Worm (Caenorhabditis elegans) whole organism, L4 larva: ENCODE results near the gene srz-63.

Experiments
- F10B5.3 ChIP-seq: sonication (generic microtip); optimal IDR thresholded peaks from 2 replicates; lab custom pipeline; 2016; ENCODE audit warnings: mild to moderate bottlenecking, missing genetic modification characterization, missing compliant biosample characterization
- F49E8.2 ChIP-seq: sonication (generic microtip); optimal IDR thresholded peaks from 2 replicates; lab custom pipeline; 2016; ENCODE audit warnings: missing compliant biosample characterization, mild to moderate bottlenecking, missing genetic modification characterization, borderline replicate concordance
- T20F7.1 ChIP-seq: fragments of 200-800 bp; sonication (Bioruptor generic); optimal IDR thresholded peaks from 2 replicates; lab custom pipeline; 2018; ENCODE audit warnings: mild to moderate bottlenecking, missing genetic modification characterization, missing compliant biosample characterization
- T26A8.4 ChIP-seq: fragments of 200-800 bp; sonication (Bioruptor generic); IDR thresholded peaks from 2 replicates; pipeline ENCODE4 v1.3.6; 2022; ENCODE audit warnings: missing genetic modification characterization, missing compliant biosample characterization
- Y48G9A.11 ChIP-seq: fragments of 200-800 bp; sonication (Bioruptor generic); IDR thresholded peaks from 2 replicates; pipeline ENCODE4 v1.3.6; 2022; ENCODE audit warnings: missing genetic modification reagents, missing genetic modification characterization, missing compliant biosample characterization
- Y5F2A.4 ChIP-seq: fragments of 200-800 bp; sonication (Bioruptor generic); optimal IDR thresholded peaks from 2 replicates; lab custom pipeline; 2018; ENCODE audit warnings: mild to moderate bottlenecking, missing genetic modification characterization, missing compliant biosample characterization
- Y75B8A.6 ChIP-seq: fragments of 200-800 bp; sonication (Bioruptor generic); IDR thresholded peaks from 2 replicates; pipeline ENCODE4 v1.3.6; 2022; ENCODE audit warnings: missing genetic modification reagents, missing genetic modification characterization, missing compliant biosample characterization
- ZK337.2 ChIP-seq: fragments of 200-800 bp; sonication (Bioruptor generic); IDR thresholded peaks from 2 replicates; pipeline ENCODE4 v1.3.6; 2022; ENCODE audit warnings: missing genetic modification reagents, missing genetic modification characterization, missing compliant biosample characterization
- ZK546.5 ChIP-seq, 2 experiments: sonication (generic microtip); optimal IDR thresholded peaks; 2 replicates each; lab custom pipeline; 2017; ENCODE audit warnings: missing biosample characterization in 2 of 2, missing genetic modification characterization in 2 of 2
- ceh-28 ChIP-seq: fragments of 150-350 bp; optimal IDR thresholded peaks from 2 replicates; lab custom pipeline; 2014; ENCODE audit warnings: missing biosample characterization, missing genetic modification reagents, missing genetic modification characterization
- ctbp-1 ChIP-seq: fragments of 200-800 bp; sonication (Bioruptor generic); IDR thresholded peaks from 2 replicates; pipeline ENCODE4 v1.3.6; 2022; ENCODE audit warnings: missing genetic modification reagents, missing genetic modification characterization, missing compliant biosample characterization
- daf-12 ChIP-seq: fragments of 150-350 bp; optimal IDR thresholded peaks from 2 replicates; lab custom pipeline; 2014; ENCODE audit warnings: missing biosample characterization, missing genetic modification reagents, missing genetic modification characterization
- daf-16 ChIP-seq, 3 experiments: sonication (generic microtip); optimal IDR thresholded peaks; 2 replicates each; lab custom pipeline; 2016 to 2017; ENCODE audit warnings: missing genetic modification characterization in 3 of 3, missing genetic modification reagents in 3 of 3, mild to moderate bottlenecking in 2 of 3, missing compliant biosample characterization in 2 of 3, missing biosample characterization in 1 of 3, moderate library complexity in 1 of 3
- dmd-6 ChIP-seq: fragments of 200-800 bp; sonication (Bioruptor generic); IDR thresholded peaks from 2 replicates; pipeline ENCODE4 v1.3.6; 2022; ENCODE audit warnings: missing genetic modification reagents, missing genetic modification characterization, missing compliant biosample characterization
- dmd-9 ChIP-seq: fragments of 200-800 bp; sonication (Bioruptor generic); IDR thresholded peaks from 2 replicates; pipeline ENCODE4 v1.3.6; 2022; ENCODE audit warnings: missing genetic modification reagents, missing genetic modification characterization, missing compliant biosample characterization
- dve-1 ChIP-seq: sonication (generic microtip); optimal IDR thresholded peaks from 2 replicates; lab custom pipeline; 2017; ENCODE audit warnings: antibody characterized with exemption, mild to moderate bottlenecking, missing genetic modification characterization, missing compliant biosample characterization; ENCODE audit not compliant: insufficient read depth
- egl-27 ChIP-seq: sonication (generic microtip); optimal IDR thresholded peaks from 3 replicates; lab custom pipeline; 2017; ENCODE audit warnings: missing biosample characterization, missing genetic modification reagents, missing genetic modification characterization
- egl-43 ChIP-seq: fragments of 200-800 bp; sonication (Bioruptor generic); IDR thresholded peaks from 2 replicates; pipeline ENCODE4 v1.3.6; 2022; ENCODE audit warnings: missing genetic modification reagents, missing genetic modification characterization, missing compliant biosample characterization
- fkh-10 ChIP-seq: fragments of 150-350 bp; optimal IDR thresholded peaks from 2 replicates; lab custom pipeline; 2014; ENCODE audit warnings: missing biosample characterization, missing genetic modification reagents, missing genetic modification characterization
- gei-8 ChIP-seq: fragments of 200-800 bp; sonication (Bioruptor generic); optimal IDR thresholded peaks from 2 replicates; lab custom pipeline; 2018; ENCODE audit warnings: mild to moderate bottlenecking, missing genetic modification characterization, missing compliant biosample characterization
- hif-1 ChIP-seq, 2 experiments: sonication (generic microtip); optimal IDR thresholded peaks; 2 replicates each; lab custom pipeline; 2016 to 2017; ENCODE audit warnings: missing compliant biosample characterization in 2 of 2, missing genetic modification characterization in 2 of 2, missing genetic modification reagents in 2 of 2, missing genotype in 2 of 2, mild to moderate bottlenecking in 1 of 2
- hlh-11 ChIP-seq: fragments of 200-800 bp; sonication (Bioruptor generic); optimal IDR thresholded peaks from 2 replicates; lab custom pipeline; 2018; ENCODE audit warnings: mild to moderate bottlenecking, missing genetic modification characterization, missing compliant biosample characterization
- hlh-30 ChIP-seq: sonication (generic microtip); optimal IDR thresholded peaks from 2 replicates; lab custom pipeline; 2017; ENCODE audit warnings: antibody characterized with exemption, mild to moderate bottlenecking, missing genetic modification characterization, missing compliant biosample characterization; ENCODE audit not compliant: insufficient read depth
- hmg-1.1 ChIP-seq: fragments of 200-800 bp; sonication (Bioruptor generic); IDR thresholded peaks from 2 replicates; pipeline ENCODE4 v1.3.6; 2022; ENCODE audit warnings: missing genetic modification reagents, missing genetic modification characterization, missing compliant biosample characterization
- lin-39 ChIP-seq: fragments of 150-350 bp; optimal IDR thresholded peaks from 2 replicates; lab custom pipeline; 2014; ENCODE audit warnings: missing biosample characterization, missing genetic modification reagents, missing genetic modification characterization
- lir-3 ChIP-seq: sonication (generic microtip); optimal IDR thresholded peaks from 2 replicates; lab custom pipeline; 2016; ENCODE audit warnings: mild to moderate bottlenecking, missing genetic modification characterization, missing compliant biosample characterization
- lsy-2 ChIP-seq, 2 experiments: fragments of 150-350 bp in 1 of 2; sonication (generic microtip) in 1 of 2; optimal IDR thresholded peaks; 2 replicates each; lab custom pipeline; 2014 to 2017; ENCODE audit warnings: missing biosample characterization in 2 of 2, missing genetic modification characterization in 2 of 2
- madf-9 ChIP-seq: fragments of 200-800 bp; sonication (Bioruptor generic); conservative IDR thresholded peaks from 2 replicates; pipeline ENCODE4 v1.3.6; 2022; ENCODE audit warnings: missing genetic modification reagents, missing genetic modification characterization, missing compliant biosample characterization
- mxl-3 ChIP-seq: fragments of 200-800 bp; sonication (Bioruptor generic); optimal IDR thresholded peaks from 2 replicates; lab custom pipeline; 2018; ENCODE audit warnings: mild to moderate bottlenecking, missing genetic modification characterization, missing compliant biosample characterization
- nhr-10 ChIP-seq: fragments of 150-350 bp; optimal IDR thresholded peaks from 2 replicates; lab custom pipeline; 2014; ENCODE audit warnings: missing biosample characterization, missing genetic modification characterization
- nhr-11 ChIP-seq: fragments of 150-350 bp; optimal IDR thresholded peaks from 2 replicates; lab custom pipeline; 2014; ENCODE audit warnings: missing biosample characterization, missing genetic modification characterization
- nhr-28 ChIP-seq: fragments of 150-350 bp; optimal IDR thresholded peaks from 2 replicates; lab custom pipeline; 2014; ENCODE audit warnings: missing biosample characterization, missing genetic modification characterization
- nhr-41 ChIP-seq: fragments of 200-800 bp; sonication (Bioruptor generic); IDR thresholded peaks from 2 replicates; pipeline ENCODE4 v1.3.6; 2022; ENCODE audit warnings: missing genetic modification reagents, missing genetic modification characterization, missing compliant biosample characterization
- nhr-48 ChIP-seq: sonication (generic microtip); optimal IDR thresholded peaks from 2 replicates; lab custom pipeline; 2016; ENCODE audit warnings: mild to moderate bottlenecking, missing genetic modification characterization, missing compliant biosample characterization
- nhr-77 ChIP-seq: fragments of 150-350 bp; optimal IDR thresholded peaks from 2 replicates; lab custom pipeline; 2014; ENCODE audit warnings: missing biosample characterization, missing genetic modification characterization
- pha-4 ChIP-seq, 2 experiments: fragments of 150-350 bp in 1 of 2; fragments of 200-800 bp in 1 of 2; sonication (Bioruptor generic) in 1 of 2; IDR thresholded peaks in 1 of 2; optimal IDR thresholded peaks in 1 of 2; 2 replicates each; pipeline versions ENCODE4 v1.3.6 to Lab custom; 2014 to 2022; ENCODE audit warnings: missing genetic modification characterization in 2 of 2, missing genetic modification reagents in 2 of 2, missing biosample characterization in 1 of 2, missing compliant biosample characterization in 1 of 2
- php-3 ChIP-seq: fragments of 200-800 bp; sonication (Bioruptor generic); IDR thresholded peaks from 2 replicates; pipeline ENCODE4 v1.3.6; 2022; ENCODE audit warnings: missing genetic modification reagents, missing genetic modification characterization, missing compliant biosample characterization
- set-16 ChIP-seq: fragments of 200-800 bp; sonication (Bioruptor generic); IDR thresholded peaks from 2 replicates; pipeline ENCODE4 v1.3.6; 2022; ENCODE audit warnings: missing genetic modification reagents, missing genetic modification characterization, missing compliant biosample characterization
- spr-3 ChIP-seq: fragments of 200-800 bp; sonication (Bioruptor generic); optimal IDR thresholded peaks from 2 replicates; lab custom pipeline; 2018; ENCODE audit warnings: mild to moderate bottlenecking, missing genetic modification characterization, missing compliant biosample characterization
- tag-97 ChIP-seq: fragments of 200-800 bp; sonication (Bioruptor generic); IDR thresholded peaks from 2 replicates; pipeline ENCODE4 v1.3.6; 2022; ENCODE audit warnings: missing genetic modification characterization, missing compliant biosample characterization
- tra-1 ChIP-seq: fragments of 200-800 bp; sonication (Bioruptor generic); IDR thresholded peaks from 2 replicates; pipeline ENCODE4 v1.3.6; 2022; ENCODE audit warnings: missing genetic modification reagents, missing genetic modification characterization, missing compliant biosample characterization
- unc-130 ChIP-seq: sonication (generic microtip); optimal IDR thresholded peaks from 2 replicates; lab custom pipeline; 2016; ENCODE audit warnings: missing genetic modification reagents, missing genetic modification characterization, missing compliant biosample characterization
- vab-7 ChIP-seq: fragments of 200-800 bp; sonication (Bioruptor generic); IDR thresholded peaks from 2 replicates; pipeline ENCODE4 v1.3.6; 2022; ENCODE audit warnings: missing genetic modification reagents, missing genetic modification characterization, missing compliant biosample characterization
- zag-1 ChIP-seq: fragments of 150-350 bp; optimal IDR thresholded peaks from 2 replicates; lab custom pipeline; 2014; ENCODE audit warnings: missing biosample characterization, missing genetic modification characterization
- ztf-11 ChIP-seq: fragments of 150-350 bp; optimal IDR thresholded peaks from 2 replicates; lab custom pipeline; 2014; ENCODE audit warnings: missing biosample characterization, missing genetic modification characterization

srz-63 gene

ce11 chrII:1240436-1240835, 38.0 kb upstream of the srz-63 start:
- TF ChIP-seq dve-1 (tag; lab: Kevin White, UChicago) (no peak), hif-1 (tag; optimal IDR thresholded peaks at IDR 0.05; lab: Kevin White, UChicago) (no peak), tra-1 (GFP tag; lab: Robert Waterston, UW) (no peak), vab-7 (no peak), nhr-41 (GFP tag; lab: Robert Waterston, UW) (no peak), lsy-2 (tag; optimal IDR thresholded peaks at IDR 0.05; lab: Kevin White, UChicago) (peak in 1 of 2 experiments; percentile 62), gei-8 (GFP tag; lab: Kevin White, UChicago) (no peak), ZK546.5 (tag; optimal IDR thresholded peaks at IDR 0.05; lab: Kevin White, UChicago) (no peak), ZK337.2 (GFP tag; lab: Robert Waterston, UW) (no peak), zag-1 (tag; lab: Kevin White, UChicago) (no peak), T26A8.4 (GFP tag; lab: Robert Waterston, UW) (peak; percentile 19; the same call in 1 of the 2 replicates), hmg-1.1 (no peak), dmd-9 (GFP tag; lab: Robert Waterston, UW) (no peak), Y5F2A.4 (GFP tag; lab: Kevin White, UChicago) (no peak), ztf-11 (tag; lab: Kevin White, UChicago) (no peak), lin-39 (tag; lab: Kevin White, UChicago) (no peak), T20F7.1 (no peak), mxl-3 (GFP tag; lab: Kevin White, UChicago) (peak; percentile 68), F10B5.3 (tag; lab: Kevin White, UChicago) (no peak), nhr-28 (tag; lab: Kevin White, UChicago) (peak; percentile 27), hlh-30 (tag; lab: Kevin White, UChicago) (peak; percentile 42), hlh-11 (peak; percentile 71), tag-97 (GFP tag; lab: Robert Waterston, UW) (no peak)

- TF ChIP-seq nhr-10 (tag; lab: Kevin White, UChicago) = no peak
- TF ChIP-seq nhr-48 (tag; lab: Kevin White, UChicago) = no peak
- TF ChIP-seq set-16 (GFP tag; lab: Robert Waterston, UW) = peak; percentile 30; the same call in 1 of the 2 replicates
- TF ChIP-seq hlh-30 (tag; lab: Kevin White, UChicago) = no peak
- TF ChIP-seq mxl-3 (GFP tag; lab: Kevin White, UChicago) = no peak
- no peak for TF ChIP-seq Y5F2A.4 (GFP tag; lab: Kevin White, UChicago)
- no peak for TF ChIP-seq F49E8.2 (tag; lab: Kevin White, UChicago)
Observed at ce11 chrII:1241176-1241730, 37.2 kb upstream of the srz-63 start.

ce11 chrII:1242475-1242874, 36.0 kb upstream of the srz-63 start:
- TF ChIP-seq Y5F2A.4 (GFP tag; lab: Kevin White, UChicago) (no peak), hlh-11 (peak; percentile 71), fkh-10 (no peak), dmd-6 (GFP tag; lab: Robert Waterston, UW) (no peak), daf-16 (GFP tag; optimal IDR thresholded peaks at IDR 0.05; lab: Kevin White, UChicago) (peak in 1 of 2 experiments; percentile 88), daf-16 (tag; optimal IDR thresholded peaks at IDR 0.05; lab: Kevin White, UChicago) (peak; percentile 64), php-3 (GFP tag; lab: Robert Waterston, UW) (peak; percentile 57), spr-3 (GFP tag; lab: Kevin White, UChicago) (no peak), ceh-28 (tag; lab: Kevin White, UChicago) (peak; percentile 17), madf-9 (GFP tag; lab: Robert Waterston, UW) (peak; percentile 92), nhr-77 (no peak), Y48G9A.11 (no peak), lir-3 (tag; lab: Kevin White, UChicago) (no peak), nhr-11 (no peak), ctbp-1 (GFP tag; lab: Robert Waterston, UW) (0 out of 2 replicates have a peak, but pooled peaks have one; percentile 14), unc-130 (GFP tag; lab: Kevin White, UChicago) (no peak), pha-4 (GFP tag; IDR thresholded peaks at IDR 0.05; lab: Robert Waterston, UW) (no peak), pha-4 (tag; optimal IDR thresholded peaks at IDR 0.05; lab: Kevin White, UChicago) (peak; percentile 86), Y75B8A.6 (GFP tag; lab: Robert Waterston, UW) (no peak), mxl-3 (GFP tag; lab: Kevin White, UChicago) (peak; percentile 47), egl-27 (tag; lab: Kevin White, UChicago) (no peak), daf-12 (no peak), egl-43 (peak; percentile 50; the same call in 1 of the 2 replicates)
